Fruit fly (Drosophila melanogaster) whole organism, prepupa: Measurements from ENCODE around the gene Sxl.

ENCODE experiments used
- CG10669 ChIP-seq: fragments of 200-800 bp; sonication (Bioruptor generic); optimal IDR thresholded peaks from 3 replicates; lab custom pipeline; 2018; ENCODE audit warnings: missing biosample characterization, mild to moderate bottlenecking, missing genetic modification characterization, moderate library complexity
- CG15336 ChIP-seq: fragments of 200-800 bp; sonication (Bioruptor generic); IDR thresholded peaks from 2 replicates; pipeline ENCODE4 v1.3.6; 2022; ENCODE audit warnings: missing biosample characterization, missing genetic modification characterization
- CG16779 ChIP-seq: fragments of 200-800 bp; sonication (Bioruptor generic); optimal IDR thresholded peaks from 3 replicates; lab custom pipeline; 2017; ENCODE audit warnings: missing biosample characterization, mild to moderate bottlenecking, missing genetic modification characterization
- CG3919 ChIP-seq: fragments of 200-800 bp; sonication (Bioruptor generic); optimal IDR thresholded peaks from 3 replicates; lab custom pipeline; 2016; ENCODE audit warnings: missing biosample characterization, missing genetic modification characterization
- CG8632 ChIP-seq: fragments of 200-800 bp; sonication (Bioruptor generic); optimal IDR thresholded peaks from 3 replicates; lab custom pipeline; 2016; ENCODE audit warnings: missing biosample characterization, missing genetic modification characterization
- Ets96B ChIP-seq: fragments of 200-800 bp; optimal IDR thresholded peaks from 2 replicates; lab custom pipeline; 2019; ENCODE audit warnings: missing biosample characterization, mild to moderate bottlenecking, missing genetic modification characterization, moderate library complexity
- Gug ChIP-seq: fragments of 200-800 bp; sonication (Bioruptor generic); IDR thresholded peaks from 2 replicates; pipeline ENCODE4 v1.3.6; 2022; ENCODE audit warnings: missing biosample characterization, missing genetic modification characterization
- Hr39 ChIP-seq: fragments of 200-800 bp; sonication (Bioruptor generic); optimal IDR thresholded peaks from 2 replicates; lab custom pipeline; 2016; ENCODE audit warnings: missing biosample characterization, missing genetic modification characterization
- Lpt ChIP-seq: fragments of 200-800 bp; sonication (Bioruptor generic); optimal IDR thresholded peaks from 3 replicates; lab custom pipeline; 2016; ENCODE audit warnings: missing biosample characterization, missing genetic modification characterization
- Smox ChIP-seq: fragments of 200-800 bp; sonication (Bioruptor generic); optimal IDR thresholded peaks from 3 replicates; lab custom pipeline; 2016; ENCODE audit warnings: missing biosample characterization, missing genetic modification characterization
- Sox14 ChIP-seq: fragments of 200-800 bp; sonication (Bioruptor generic); optimal IDR thresholded peaks from 3 replicates; lab custom pipeline; 2016; ENCODE audit warnings: missing biosample characterization, missing genetic modification characterization
- dac ChIP-seq: fragments of 200-800 bp; sonication (Bioruptor generic); optimal IDR thresholded peaks from 2 replicates; lab custom pipeline; 2017; ENCODE audit warnings: missing biosample characterization, mild to moderate bottlenecking, missing genetic modification characterization
- dsx ChIP-seq: fragments of 200-800 bp; optimal IDR thresholded peaks from 3 replicates; lab custom pipeline; 2019; ENCODE audit warnings: missing biosample characterization, mild to moderate bottlenecking, missing genetic modification characterization, moderate library complexity; ENCODE audit not compliant: poor library complexity, severe bottlenecking
- eg ChIP-seq: fragments of 200-800 bp; sonication (Bioruptor generic); IDR thresholded peaks from 3 replicates; pipeline ENCODE4 v1.3.6; 2022; ENCODE audit warnings: missing biosample characterization, missing genetic modification characterization
- esn ChIP-seq: fragments of 200-800 bp; sonication (Bioruptor generic); optimal IDR thresholded peaks from 2 replicates; lab custom pipeline; 2016; ENCODE audit warnings: missing biosample characterization, mild to moderate bottlenecking, missing genetic modification characterization, moderate library complexity
- fd85E ChIP-seq: fragments of 200-800 bp; sonication (Bioruptor generic); optimal IDR thresholded peaks from 3 replicates; lab custom pipeline; 2016; ENCODE audit warnings: missing biosample characterization, missing genetic modification characterization
- fkh ChIP-seq: fragments of 200-800 bp; sonication (Bioruptor generic); optimal IDR thresholded peaks from 3 replicates; lab custom pipeline; 2017; ENCODE audit warnings: missing biosample characterization, mild to moderate bottlenecking, missing genetic modification characterization, moderate library complexity
- lz ChIP-seq: fragments of 200-800 bp; sonication (Bioruptor generic); optimal IDR thresholded peaks from 3 replicates; lab custom pipeline; 2016; ENCODE audit warnings: missing biosample characterization, missing genetic modification characterization
- svp ChIP-seq: fragments of 200-800 bp; sonication (Bioruptor generic); peaks from one replicate; lab custom pipeline; 2016; ENCODE audit warnings: missing biosample characterization, missing genetic modification characterization

Sxl gene

DNA sequence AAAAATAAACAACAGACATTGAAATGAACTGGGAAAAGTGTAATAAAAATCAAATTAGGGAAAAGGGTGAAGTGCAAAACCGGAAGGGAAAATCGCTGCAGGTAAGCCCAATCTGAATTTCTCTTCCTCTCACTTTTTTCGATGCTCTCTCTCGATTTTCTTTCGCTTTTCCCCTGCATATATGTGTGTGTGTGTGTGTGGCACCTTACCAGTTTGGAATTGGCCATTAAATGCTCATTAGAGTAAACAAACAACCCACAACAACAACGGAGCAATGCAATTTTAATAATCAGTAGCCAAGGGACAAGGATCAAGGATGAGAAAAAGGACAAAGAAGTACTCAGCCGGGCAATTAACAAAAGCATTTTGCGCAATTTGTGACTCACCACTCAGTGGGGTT is 63.0 kb downstream of the Sxl start:
- TF ChIP-seq dsx (GFP tag; lab: Kevin White, UChicago) (no peak), dac (GFP tag; lab: Kevin White, UChicago) (no peak), CG3919 (GFP tag; lab: Kevin White, UChicago) (no peak), fkh (GFP tag; lab: Kevin White, UChicago) (no peak), eg (GFP tag; lab: Robert Waterston, UW) (no peak), Sox14 (GFP tag; lab: Kevin White, UChicago) (no peak), Hr39 (GFP tag; lab: Kevin White, UChicago) (no peak), fd85E (GFP tag; lab: Kevin White, UChicago) (no peak), CG10669 (GFP tag; lab: Kevin White, UChicago) (no peak), CG16779 (tag; lab: Kevin White, UChicago) (no peak), CG15336 (GFP tag; lab: Robert Waterston, UW) (no peak), Gug (GFP tag; lab: Robert Waterston, UW) (no peak), esn (no peak), Smox (GFP tag; lab: Kevin White, UChicago) (no peak), Ets96B (tag; lab: Kevin White, UChicago) (no peak), lz (GFP tag; lab: Kevin White, UChicago) (no peak), svp (GFP tag; lab: Kevin White, UChicago) (no peak), Lpt (GFP tag; lab: Kevin White, UChicago) (no peak), CG8632 (GFP tag; lab: Kevin White, UChicago) (no peak)
